Fruit fly (Drosophila melanogaster) whole organism, embryonic: ENCODE results near the gene CG46059.

Experiments used
- Bgb ChIP-seq: fragments of 200-800 bp; sonication (Bioruptor generic); IDR thresholded peaks from 2 replicates; pipeline ENCODE4 v1.3.6; 2022; ENCODE audit warnings: missing biosample characterization, missing genetic modification characterization; ENCODE audit not compliant: partially characterized antibody
- CG10147 ChIP-seq: fragments of 200-800 bp; sonication (Bioruptor generic); optimal IDR thresholded peaks from 2 replicates; lab custom pipeline; 2019; ENCODE audit warnings: missing biosample characterization, mild to moderate bottlenecking, missing genetic modification characterization, moderate library complexity
- CG10366 ChIP-seq: fragments of 200-800 bp; sonication (Bioruptor generic); IDR thresholded peaks from 2 replicates; pipeline ENCODE4 v1.3.6; 2022; ENCODE audit warnings: missing biosample characterization, missing genetic modification characterization
- CG13424 ChIP-seq: fragments of 200-800 bp; sonication (Bioruptor generic); optimal IDR thresholded peaks from 2 replicates; lab custom pipeline; 2019; ENCODE audit warnings: missing biosample characterization, mild to moderate bottlenecking, missing genetic modification characterization, moderate library complexity
- CG14014 ChIP-seq: fragments of 200-800 bp; sonication (Bioruptor generic); IDR thresholded peaks from 2 replicates; pipeline ENCODE4 v1.3.6; 2022; ENCODE audit warnings: missing biosample characterization, missing genetic modification characterization
- CG14441 ChIP-seq: fragments of 200-800 bp; sonication (Bioruptor generic); IDR thresholded peaks from 2 replicates; pipeline ENCODE4 v1.3.6; 2022; ENCODE audit warnings: missing biosample characterization, missing genetic modification characterization
- CG15073 ChIP-seq: fragments of 200-800 bp; sonication (Bioruptor generic); optimal IDR thresholded peaks from 2 replicates; lab custom pipeline; 2016; ENCODE audit warnings: missing biosample characterization, missing genetic modification characterization
- CG1602 ChIP-seq: fragments of 200-800 bp; sonication (Bioruptor generic); optimal IDR thresholded peaks from 3 replicates; lab custom pipeline; 2016; ENCODE audit warnings: missing biosample characterization, missing genetic modification characterization
- CG17361 ChIP-seq: fragments of 200-800 bp; sonication (Bioruptor generic); IDR thresholded peaks from 3 replicates; pipeline ENCODE4 v1.3.6; 2022; ENCODE audit warnings: missing biosample characterization, missing genetic modification characterization
- CG18011 ChIP-seq: fragments of 200-800 bp; sonication (Bioruptor generic); optimal IDR thresholded peaks from 2 replicates; lab custom pipeline; 2017; ENCODE audit warnings: missing biosample characterization, missing genetic modification characterization, mild to moderate bottlenecking, moderate library complexity, missing genotype
- CG42726 ChIP-seq: fragments of 200-800 bp; sonication (Bioruptor generic); IDR thresholded peaks from 2 replicates; pipeline ENCODE4 v1.3.6; 2022; ENCODE audit warnings: missing biosample characterization, missing genetic modification characterization; ENCODE audit not compliant: partially characterized antibody
- CG4707 ChIP-seq: fragments of 200-800 bp; sonication (Bioruptor generic); optimal IDR thresholded peaks from 2 replicates; lab custom pipeline; 2018; ENCODE audit warnings: missing biosample characterization, mild to moderate bottlenecking, missing genetic modification characterization, moderate library complexity
- CG6175 ChIP-seq: fragments of 200-800 bp; sonication (Bioruptor generic); IDR thresholded peaks from 3 replicates; pipeline ENCODE4 v1.3.6; 2022; ENCODE audit warnings: missing biosample characterization, missing genetic modification characterization
- CG7271 ChIP-seq: fragments of 200-800 bp; sonication (Bioruptor generic); optimal IDR thresholded peaks from 2 replicates; lab custom pipeline; 2018; ENCODE audit warnings: missing biosample characterization, mild to moderate bottlenecking, missing genetic modification characterization, moderate library complexity
- CG9817 ChIP-seq: fragments of 200-800 bp; sonication (Bioruptor generic); optimal IDR thresholded peaks from 2 replicates; lab custom pipeline; 2018; ENCODE audit warnings: missing biosample characterization, mild to moderate bottlenecking, missing genetic modification characterization, moderate library complexity
- CkIIα-i1 ChIP-seq: fragments of 200-800 bp; sonication (Bioruptor generic); IDR thresholded peaks from 2 replicates; pipeline ENCODE4 v1.3.6; 2022; ENCODE audit warnings: missing biosample characterization, missing genetic modification characterization
- Dfd ChIP-seq, 2 experiments: fragments of >200 bp; optimal IDR thresholded peaks; 2 replicates each; lab custom pipeline; 2017; ENCODE audit warnings: missing biosample characterization in 2 of 2, missing genetic modification characterization in 2 of 2
- Dip2 ChIP-seq: fragments of 200-800 bp; sonication (Bioruptor generic); IDR thresholded peaks from 2 replicates; pipeline ENCODE4 v1.3.6; 2022; ENCODE audit warnings: missing biosample characterization, missing genetic modification characterization
- Dip3 ChIP-seq: fragments of 200-800 bp; sonication (Bioruptor generic); optimal IDR thresholded peaks from 3 replicates; lab custom pipeline; 2016; ENCODE audit warnings: missing biosample characterization, missing genetic modification characterization
- E2f2 ChIP-seq: fragments of 200-800 bp; sonication (Bioruptor generic); IDR thresholded peaks from 2 replicates; pipeline ENCODE4 v1.3.6; 2022; ENCODE audit warnings: missing biosample characterization, missing genetic modification characterization
- ERR ChIP-seq: fragments of 200-800 bp; sonication (Bioruptor generic); optimal IDR thresholded peaks from 2 replicates; lab custom pipeline; 2016; ENCODE audit warnings: missing biosample characterization, missing genetic modification characterization
- Kr ChIP-seq: fragments of 200-800 bp; sonication (Bioruptor generic); optimal IDR thresholded peaks from 2 replicates; lab custom pipeline; 2017; ENCODE audit warnings: missing biosample characterization, mild to moderate bottlenecking, missing genetic modification characterization
- Myb ChIP-seq: fragments of 200-800 bp; sonication (Bioruptor generic); optimal IDR thresholded peaks from 2 replicates; lab custom pipeline; 2016; ENCODE audit warnings: missing biosample characterization, missing genetic modification characterization
- NfI ChIP-seq: fragments of 200-800 bp; sonication (Bioruptor generic); optimal IDR thresholded peaks from 3 replicates; lab custom pipeline; 2018; ENCODE audit warnings: missing biosample characterization, mild to moderate bottlenecking, missing genetic modification characterization, moderate library complexity
- Ptx1 ChIP-seq: fragments of 200-800 bp; sonication (Bioruptor generic); IDR thresholded peaks from 2 replicates; pipeline ENCODE4 v1.3.6; 2022; ENCODE audit warnings: missing biosample characterization, missing genetic modification characterization
- Rfx ChIP-seq: fragments of 200-800 bp; sonication (Bioruptor generic); IDR thresholded peaks from 2 replicates; pipeline ENCODE4 v1.3.6; 2022; ENCODE audit warnings: missing biosample characterization, missing genetic modification characterization
- Scr ChIP-seq: fragments of 200-800 bp; sonication (Bioruptor generic); IDR thresholded peaks from 2 replicates; pipeline ENCODE4 v1.3.6; 2022; ENCODE audit warnings: missing biosample characterization, missing genetic modification characterization; ENCODE audit not compliant: partially characterized antibody
- Side ChIP-seq: fragments of 200-800 bp; sonication (Bioruptor generic); optimal IDR thresholded peaks from 2 replicates; lab custom pipeline; 2016; ENCODE audit warnings: missing biosample characterization, missing genetic modification characterization
- Sox102F ChIP-seq: fragments of 200-800 bp; sonication (Bioruptor generic); optimal IDR thresholded peaks from 2 replicates; lab custom pipeline; 2018; ENCODE audit warnings: missing biosample characterization, mild to moderate bottlenecking, missing genetic modification characterization, moderate library complexity
- Sry-β ChIP-seq: fragments of 200-800 bp; sonication (Bioruptor generic); optimal IDR thresholded peaks from 2 replicates; lab custom pipeline; 2018; ENCODE audit warnings: missing biosample characterization, mild to moderate bottlenecking, missing genetic modification characterization, moderate library complexity
- Ssrp ChIP-seq: fragments of 200-800 bp; sonication (Bioruptor generic); optimal IDR thresholded peaks from 2 replicates; lab custom pipeline; 2018; ENCODE audit warnings: missing biosample characterization, mild to moderate bottlenecking, missing genetic modification characterization, moderate library complexity
- al ChIP-seq: fragments of 200-800 bp; sonication (Bioruptor generic); IDR thresholded peaks from 2 replicates; pipeline ENCODE4 v1.3.6; 2022; ENCODE audit warnings: missing biosample characterization, missing genetic modification characterization
- bsh ChIP-seq, 2 experiments: fragments of 200-800 bp; sonication (Bioruptor generic); optimal IDR thresholded peaks; 2 replicates each; lab custom pipeline; 2017 to 2018; ENCODE audit warnings: mild to moderate bottlenecking in 2 of 2, missing biosample characterization in 2 of 2, missing genetic modification characterization in 2 of 2, moderate library complexity in 1 of 2
- cad ChIP-seq: fragments of >200 bp; optimal IDR thresholded peaks from 2 replicates; lab custom pipeline; 2017; ENCODE audit warnings: missing biosample characterization, missing genetic modification characterization
- chif ChIP-seq, 2 experiments: fragments of 200-800 bp; sonication (Bioruptor generic); optimal IDR thresholded peaks; 3 replicates each; lab custom pipeline; 2016; ENCODE audit warnings: missing biosample characterization in 2 of 2, missing genetic modification characterization in 2 of 2
- fd102C ChIP-seq: fragments of 200-800 bp; sonication (Bioruptor generic); optimal IDR thresholded peaks from 2 replicates; lab custom pipeline; 2018; ENCODE audit warnings: missing biosample characterization, mild to moderate bottlenecking, missing genetic modification characterization, moderate library complexity
- grau ChIP-seq: fragments of 200-800 bp; optimal IDR thresholded peaks from 3 replicates; lab custom pipeline; 2019; ENCODE audit warnings: missing biosample characterization, mild to moderate bottlenecking, missing genetic modification characterization, moderate library complexity
- gro ChIP-seq: fragments of 200-800 bp; sonication (Bioruptor generic); optimal IDR thresholded peaks from 2 replicates; lab custom pipeline; 2016; ENCODE audit warnings: missing biosample characterization, missing genetic modification characterization
- h ChIP-seq: fragments of >200 bp; optimal IDR thresholded peaks from 2 replicates; lab custom pipeline; 2017
- lov ChIP-seq, 2 experiments: fragments of 200-800 bp in 1 of 2; fragments of >200 bp in 1 of 2; sonication (Bioruptor generic) in 1 of 2; IDR thresholded peaks in 1 of 2; optimal IDR thresholded peaks in 1 of 2; 2 replicates in 1 of 2; 3 replicates in 1 of 2; pipeline versions ENCODE4 v1.3.6 to Lab custom; 2017 to 2022; ENCODE audit warnings: missing biosample characterization in 1 of 2, missing genetic modification characterization in 1 of 2
- pfk ChIP-seq: fragments of 200-800 bp; sonication (Bioruptor generic); optimal IDR thresholded peaks from 2 replicates; lab custom pipeline; 2018; ENCODE audit warnings: missing biosample characterization, mild to moderate bottlenecking, missing genetic modification characterization, moderate library complexity
- pho ChIP-seq: fragments of 200-800 bp; sonication (Bioruptor generic); optimal IDR thresholded peaks from 2 replicates; lab custom pipeline; 2016; ENCODE audit warnings: missing biosample characterization, missing genetic modification characterization
- phol ChIP-seq: fragments of 200-800 bp; sonication (Bioruptor generic); optimal IDR thresholded peaks from 3 replicates; lab custom pipeline; 2018; ENCODE audit warnings: missing biosample characterization, mild to moderate bottlenecking, missing genetic modification characterization, moderate library complexity
- psq ChIP-seq: fragments of 200-800 bp; sonication (Bioruptor generic); optimal IDR thresholded peaks from 2 replicates; lab custom pipeline; 2017; ENCODE audit warnings: missing biosample characterization, missing genetic modification characterization
- sqz ChIP-seq: fragments of 200-800 bp; sonication (Bioruptor generic); optimal IDR thresholded peaks from 3 replicates; lab custom pipeline; 2018; ENCODE audit warnings: missing biosample characterization, mild to moderate bottlenecking, missing genetic modification characterization
- ssp ChIP-seq: fragments of 200-800 bp; sonication (Bioruptor generic); IDR thresholded peaks from 2 replicates; pipeline ENCODE4 v1.3.6; 2022; ENCODE audit warnings: missing biosample characterization, missing genetic modification characterization
- sug ChIP-seq: fragments of 200-800 bp; optimal IDR thresholded peaks from 2 replicates; lab custom pipeline; 2019; ENCODE audit warnings: missing biosample characterization, mild to moderate bottlenecking, missing genetic modification characterization, moderate library complexity
- ttk ChIP-seq: fragments of 200-800 bp; sonication (Bioruptor generic); IDR thresholded peaks from 2 replicates; pipeline ENCODE4 v2.1.2; 2022; ENCODE audit warnings: missing biosample characterization, missing genetic modification characterization
- zfh1 ChIP-seq: fragments of 200-800 bp; sonication (Bioruptor generic); IDR thresholded peaks from 3 replicates; pipeline ENCODE4 v1.3.6; 2022; ENCODE audit warnings: missing biosample characterization, missing genetic modification characterization
- zfh2 ChIP-seq: fragments of 200-800 bp; sonication (Bioruptor generic); optimal IDR thresholded peaks from 2 replicates; lab custom pipeline; 2016; ENCODE audit warnings: missing biosample characterization, missing genetic modification characterization

Gene CG46059

dm6 chr2L:19135955-19136677 lies 47.5 kb downstream of the CG46059 start (continued):
- TF ChIP-seq pho (GFP tag; lab: Kevin White, UChicago) (no peak), CG17361 (GFP tag; lab: Robert Waterston, UW) (no peak), zfh2 (no peak), CG4707 (peak; percentile 87), zfh1 (GFP tag; lab: Robert Waterston, UW) (0 out of 3 replicates have a peak, but pooled peaks have one; percentile 24), lov (optimal IDR thresholded peaks at IDR 0.05; lab: Kevin White, UChicago) (no peak), lov (GFP tag; IDR thresholded peaks at IDR 0.05; lab: Robert Waterston, UW) (no peak), ERR (no peak), grau (peak; percentile 21), phol (tag; lab: Kevin White, UChicago) (peak; percentile 24), gro (no peak), ttk (GFP tag; lab: Robert Waterston, UW) (no peak), Dfd (GFP tag; optimal IDR thresholded peaks at IDR 0.05; lab: Kevin White, UChicago) (no peak), sug (tag; lab: Kevin White, UChicago) (no peak), Side (GFP tag; lab: Kevin White, UChicago) (no peak), CG18011 (GFP tag; lab: Kevin White, UChicago) (no peak), chif (GFP tag; optimal IDR thresholded peaks at IDR 0.05; lab: Kevin White, UChicago) (peak in 1 of 2 experiments; percentile 6), fd102C (GFP tag; lab: Kevin White, UChicago) (no peak), E2f2 (GFP tag; lab: Robert Waterston, UW) (no peak), Kr (GFP tag; lab: Kevin White, UChicago) (no peak), Dip2 (GFP tag; lab: Robert Waterston, UW) (no peak), CG10366 (GFP tag; lab: Robert Waterston, UW) (no peak), CG6175 (0 out of 3 replicates have a peak, but pooled peaks have one; percentile 26), CkIIα-i1 (GFP tag; lab: Robert Waterston, UW) (no peak), CG1602 (GFP tag; lab: Kevin White, UChicago) (no peak), Sry-β (GFP tag; lab: Kevin White, UChicago) (no peak), CG14014 (GFP tag; lab: Robert Waterston, UW) (no peak), Myb (GFP tag; lab: Kevin White, UChicago) (no peak), CG42726 (GFP tag; lab: Robert Waterston, UW) (no peak), bsh (GFP tag; optimal IDR thresholded peaks at IDR 0.05; lab: Kevin White, UChicago) (peak; percentile 32 to 50), Scr (GFP tag; lab: Robert Waterston, UW) (no peak), CG15073 (GFP tag; lab: Kevin White, UChicago) (no peak), Rfx (GFP tag; lab: Robert Waterston, UW) (no peak), CG10147 (GFP tag; lab: Kevin White, UChicago) (no peak), Ssrp (tag; lab: Kevin White, UChicago) (peak; percentile 6), Ptx1 (GFP tag; lab: Robert Waterston, UW) (peak; percentile 13; the same call in 1 of the 2 replicates), CG7271 (tag; lab: Kevin White, UChicago) (no peak), NfI (GFP tag; lab: Kevin White, UChicago) (no peak), psq (GFP tag; lab: Kevin White, UChicago) (no peak), Bgb (GFP tag; lab: Robert Waterston, UW) (no peak), cad (no peak), CG14441 (GFP tag; lab: Robert Waterston, UW) (no peak), CG9817 (tag; lab: Kevin White, UChicago) (no peak), ssp (GFP tag; lab: Robert Waterston, UW) (no peak), Sox102F (GFP tag; lab: Kevin White, UChicago) (peak; percentile 30), h (lab: Kevin White, UChicago) (no peak), al (no peak), Dip3 (GFP tag; lab: Kevin White, UChicago) (no peak), sqz (GFP tag; lab: Kevin White, UChicago) (no peak), CG13424 (tag; lab: Kevin White, UChicago) (peak; percentile 4), pfk (GFP tag; lab: Kevin White, UChicago) (peak; percentile 89)
